Fruit fly (Drosophila melanogaster): Measurements from ENCODE around the gene CG8526.

CG8526 gene

DNA sequence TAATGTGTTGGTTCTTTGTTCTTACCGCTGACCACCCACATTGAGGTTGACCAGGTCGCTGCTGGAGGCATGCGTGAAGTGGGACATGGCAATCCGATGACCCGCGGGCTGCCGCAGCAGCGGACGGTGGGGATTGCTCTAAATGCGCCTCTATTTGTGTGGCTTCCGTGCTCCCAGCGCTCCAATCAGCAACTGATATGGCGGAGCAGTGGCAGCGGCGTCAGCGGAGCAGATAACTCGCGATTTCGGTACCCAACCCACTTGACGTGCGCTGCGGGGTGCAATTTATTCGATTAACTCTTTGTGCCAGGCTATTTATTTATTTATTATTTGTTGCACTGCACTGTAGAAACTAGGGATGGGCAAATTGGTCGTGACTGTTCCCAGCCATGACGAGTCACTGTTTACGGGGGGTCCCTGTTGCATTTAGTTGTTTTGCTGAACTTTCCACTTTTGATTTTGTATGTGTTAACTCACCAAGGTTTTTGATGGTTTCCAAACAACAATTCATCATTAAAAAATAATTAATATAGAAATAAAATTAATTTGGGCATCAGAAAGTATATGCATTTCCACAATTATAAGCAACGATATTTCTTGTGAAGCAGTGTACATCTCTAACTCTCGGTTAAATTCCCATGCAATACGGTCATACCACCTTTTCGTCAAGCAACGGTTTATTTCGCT, at the start of gene CG8526, which contains the start of gene CG9467:
TSS of gene CG8526 (plus strand) at position 637 of the 687 bp plus-strand sequence.
TSS of gene CG9467 (minus strand) at position 383 of the 687 bp plus-strand sequence.
- peak; percentile 55 for TF ChIP-seq CG31627 (GFP tag; optimal IDR thresholded peaks at IDR 0.05)
- TF ChIP-seq CG6854 (GFP tag; optimal IDR thresholded peaks at IDR 0.05), result peak; percentile 31
- peak; percentile 42 for TF ChIP-seq CG6792 (GFP tag; optimal IDR thresholded peaks at IDR 0.05)
- peak; percentile 29 for TF ChIP-seq Blimp-1 (GFP tag; optimal IDR thresholded peaks at IDR 0.05)
- peak; percentile 58 for TF ChIP-seq Sox15 (GFP tag; optimal IDR thresholded peaks at IDR 0.05)
- no peak for TF ChIP-seq CG9139 (GFP tag; optimal IDR thresholded peaks at IDR 0.05)
- peak; percentile 50 for TF ChIP-seq Ets96B (tag; optimal IDR thresholded peaks at IDR 0.05)
- TF ChIP-seq CG6808 (GFP tag; optimal IDR thresholded peaks at IDR 0.05), result no peak
- no peak for TF ChIP-seq Hr38 (GFP tag; optimal IDR thresholded peaks at IDR 0.05)
- no peak for TF ChIP-seq Gug (GFP tag; IDR thresholded peaks at IDR 0.05)
- TF ChIP-seq CG6163 (GFP tag; IDR thresholded peaks at IDR 0.05), result 0 out of 3 replicates have a peak, but pooled peaks have one; percentile 34
- TF ChIP-seq OdsH (GFP tag; optimal IDR thresholded peaks at IDR 0.05), result no peak
- TF ChIP-seq CG3032 (tag; optimal IDR thresholded peaks at IDR 0.05), result peak; percentile 64
- no peak for TF ChIP-seq CG32006 (GFP tag; optimal IDR thresholded peaks at IDR 0.05)
- peak; percentile 83 for TF ChIP-seq Eip78C (GFP tag)
- peak; percentile 51 for TF ChIP-seq Sox14 (GFP tag; optimal IDR thresholded peaks at IDR 0.05)
- peak; percentile 97 for TF ChIP-seq svp (GFP tag)
- no peak for TF ChIP-seq Smox (GFP tag; optimal IDR thresholded peaks at IDR 0.05)
- TF ChIP-seq pdm3 (GFP tag; optimal IDR thresholded peaks at IDR 0.05), result no peak
- no peak for TF ChIP-seq CG11762 (GFP tag; optimal IDR thresholded peaks at IDR 0.05; ENCODE audit: insufficient read depth)
- TF ChIP-seq fd59A (GFP tag; optimal IDR thresholded peaks at IDR 0.05), result no peak
- TF ChIP-seq CG1621 (tag; optimal IDR thresholded peaks at IDR 0.05), result no peak
- TF ChIP-seq CG15336 (GFP tag; IDR thresholded peaks at IDR 0.05), result 0 out of 2 replicates have a peak, but pooled peaks have one; percentile 23
- peak; percentile 69 for TF ChIP-seq esn (GFP tag; optimal IDR thresholded peaks at IDR 0.05)
- TF ChIP-seq CG8632 (GFP tag; optimal IDR thresholded peaks at IDR 0.05), result no peak
- peak; percentile 48 for TF ChIP-seq Eip93F (GFP tag; optimal IDR thresholded peaks at IDR 0.05)
- peak; percentile 59 for TF ChIP-seq acj6 (GFP tag; optimal IDR thresholded peaks at IDR 0.05)
- no peak for TF ChIP-seq vri (GFP tag; optimal IDR thresholded peaks at IDR 0.05)
- no peak for TF ChIP-seq CG10631 (GFP tag; optimal IDR thresholded peaks at IDR 0.05)
- TF ChIP-seq eg (GFP tag; IDR thresholded peaks at IDR 0.05), result peak; percentile 47; the same call in 1 of the 3 replicates
- TF ChIP-seq dac (GFP tag; optimal IDR thresholded peaks at IDR 0.05), result peak; percentile 26
- peak; percentile 52 for TF ChIP-seq Hr39 (GFP tag; optimal IDR thresholded peaks at IDR 0.05)
- TF ChIP-seq dsx (GFP tag; optimal IDR thresholded peaks at IDR 0.05; ENCODE audit: poor library complexity, severe bottlenecking), result peak; percentile 65
- TF ChIP-seq lz (GFP tag; optimal IDR thresholded peaks at IDR 0.05), result peak; percentile 67
- no peak for TF ChIP-seq CG7368 (GFP tag; optimal IDR thresholded peaks at IDR 0.05)
- no peak for TF ChIP-seq topi (GFP tag; optimal IDR thresholded peaks at IDR 0.05)
- TF ChIP-seq cyc (GFP tag; optimal IDR thresholded peaks at IDR 0.05), result peak; percentile 61
- peak; percentile 85 for TF ChIP-seq fkh (GFP tag; optimal IDR thresholded peaks at IDR 0.05)
- no peak for TF ChIP-seq salr (GFP tag; optimal IDR thresholded peaks at IDR 0.05)
- no peak for TF ChIP-seq net (GFP tag; optimal IDR thresholded peaks at IDR 0.05)
- peak; percentile 60 for TF ChIP-seq CG34406 (GFP tag; optimal IDR thresholded peaks at IDR 0.05)
- peak; percentile 49 for TF ChIP-seq CG11902 (GFP tag; optimal IDR thresholded peaks at IDR 0.05)
- no peak; the same call in 1 of the 2 replicates for TF ChIP-seq CG11294 (GFP tag; IDR thresholded peaks at IDR 0.05)
